Worm (Caenorhabditis elegans) whole organism, late embryonic: ENCODE results near the gene unc-58.

Source experiments
- C08G9.2 ChIP-seq: sonication (generic microtip); optimal IDR thresholded peaks from 2 replicates; lab custom pipeline; 2016; ENCODE audit warnings: mild to moderate bottlenecking, missing genetic modification characterization, moderate library complexity, missing compliant biosample characterization
- C38D4.7 ChIP-seq: fragments of 200-800 bp; sonication (Bioruptor generic); optimal IDR thresholded peaks from 2 replicates; lab custom pipeline; 2018; ENCODE audit warnings: mild to moderate bottlenecking, missing genetic modification characterization, moderate library complexity, missing compliant biosample characterization
- F13H6.1 ChIP-seq: sonication (generic microtip); optimal IDR thresholded peaks from 2 replicates; lab custom pipeline; 2016; ENCODE audit warnings: missing genetic modification characterization, missing compliant biosample characterization
- K02D7.2 ChIP-seq: sonication (generic microtip); optimal IDR thresholded peaks from 2 replicates; lab custom pipeline; 2017; ENCODE audit warnings: mild to moderate bottlenecking, missing genetic modification characterization, missing compliant biosample characterization
- K09A11.1 ChIP-seq: sonication (generic microtip); optimal IDR thresholded peaks from 2 replicates; lab custom pipeline; 2017; ENCODE audit warnings: antibody characterized with exemption, mild to moderate bottlenecking, missing genetic modification characterization, missing compliant biosample characterization; ENCODE audit not compliant: insufficient read depth
- Y22D7AL.16 ChIP-seq: sonication (generic microtip); optimal IDR thresholded peaks from 2 replicates; lab custom pipeline; 2016; ENCODE audit warnings: missing genetic modification characterization, missing compliant biosample characterization
- ahr-1 ChIP-seq: sonication (generic microtip); optimal IDR thresholded peaks from 2 replicates; lab custom pipeline; 2016; ENCODE audit warnings: missing genetic modification characterization, missing compliant biosample characterization
- ama-1 ChIP-seq: fragments of 150-350 bp; optimal IDR thresholded peaks from 2 replicates; lab custom pipeline; 2014
- ceh-14 ChIP-seq: sonication (generic microtip); optimal IDR thresholded peaks from 2 replicates; lab custom pipeline; 2016; ENCODE audit warnings: missing genotype, missing genetic modification characterization, missing compliant biosample characterization
- ceh-18 ChIP-seq: sonication (generic microtip); optimal IDR thresholded peaks from 2 replicates; lab custom pipeline; 2016; ENCODE audit warnings: missing genetic modification characterization, missing compliant biosample characterization
- ceh-19 ChIP-seq: fragments of 200-800 bp; sonication (Bioruptor generic); optimal IDR thresholded peaks from 2 replicates; lab custom pipeline; 2018; ENCODE audit warnings: mild to moderate bottlenecking, missing genetic modification characterization, missing compliant biosample characterization
- ceh-2 ChIP-seq: sonication (generic microtip); optimal IDR thresholded peaks from 2 replicates; lab custom pipeline; 2016; ENCODE audit warnings: missing genotype, missing genetic modification characterization, missing compliant biosample characterization
- ceh-24 ChIP-seq: sonication (generic microtip); optimal IDR thresholded peaks from 2 replicates; lab custom pipeline; 2016; ENCODE audit warnings: mild to moderate bottlenecking, missing genetic modification characterization, missing compliant biosample characterization
- ceh-45 ChIP-seq: fragments of 200-800 bp; sonication (Bioruptor generic); IDR thresholded peaks from 2 replicates; pipeline ENCODE4 v1.3.6; 2022; ENCODE audit warnings: missing genetic modification reagents, missing genetic modification characterization, missing compliant biosample characterization
- ceh-6 ChIP-seq: fragments of 200-800 bp; sonication (Bioruptor generic); optimal IDR thresholded peaks from 2 replicates; lab custom pipeline; 2018; ENCODE audit warnings: mild to moderate bottlenecking, missing genetic modification characterization, missing compliant biosample characterization
- che-1 ChIP-seq: sonication (generic microtip); optimal IDR thresholded peaks from 2 replicates; lab custom pipeline; 2016; ENCODE audit warnings: mild to moderate bottlenecking, missing genetic modification characterization, missing compliant biosample characterization
- dmd-4 ChIP-seq: sonication (generic microtip); optimal IDR thresholded peaks from 2 replicates; lab custom pipeline; 2016; ENCODE audit warnings: borderline replicate concordance, missing genetic modification characterization, missing compliant biosample characterization
- dve-1 ChIP-seq: sonication (generic microtip); optimal IDR thresholded peaks from 2 replicates; lab custom pipeline; 2017; ENCODE audit warnings: antibody characterized with exemption, mild to moderate bottlenecking, missing genetic modification characterization, missing compliant biosample characterization
- elt-2 ChIP-seq: sonication (generic microtip); optimal IDR thresholded peaks from 2 replicates; lab custom pipeline; 2016; ENCODE audit warnings: missing genetic modification reagents, missing genetic modification characterization, missing compliant biosample characterization
- elt-4 ChIP-seq: sonication (generic microtip); optimal IDR thresholded peaks from 2 replicates; lab custom pipeline; 2016; ENCODE audit warnings: missing genetic modification characterization, missing compliant biosample characterization
- eyg-1 ChIP-seq: sonication (generic microtip); optimal IDR thresholded peaks from 2 replicates; lab custom pipeline; 2016; ENCODE audit warnings: missing genotype, missing genetic modification characterization, missing compliant biosample characterization
- fax-1 ChIP-seq: sonication (generic microtip); optimal IDR thresholded peaks from 2 replicates; lab custom pipeline; 2016; ENCODE audit warnings: missing genotype, missing genetic modification characterization, missing compliant biosample characterization
- gmeb-2 ChIP-seq: sonication (generic microtip); optimal IDR thresholded peaks from 2 replicates; lab custom pipeline; 2016; ENCODE audit warnings: missing genetic modification characterization, inconsistent platforms, missing compliant biosample characterization
- hlh-13 ChIP-seq: fragments of 200-800 bp; sonication (Bioruptor generic); optimal IDR thresholded peaks from 2 replicates; lab custom pipeline; 2018; ENCODE audit warnings: mild to moderate bottlenecking, missing genetic modification characterization, missing compliant biosample characterization
- hlh-15 ChIP-seq: sonication (generic microtip); optimal IDR thresholded peaks from 2 replicates; lab custom pipeline; 2016; ENCODE audit warnings: missing genetic modification characterization, missing compliant biosample characterization
- hlh-6 ChIP-seq: sonication (generic microtip); optimal IDR thresholded peaks from 2 replicates; lab custom pipeline; 2016; ENCODE audit warnings: missing genotype, missing genetic modification characterization, missing compliant biosample characterization
- hlh-8 ChIP-seq: sonication (generic microtip); optimal IDR thresholded peaks from 2 replicates; lab custom pipeline; 2016; ENCODE audit warnings: missing genotype, missing genetic modification characterization, missing compliant biosample characterization
- lin-11 ChIP-seq: fragments of 200-800 bp; sonication (Bioruptor generic); optimal IDR thresholded peaks from 2 replicates; lab custom pipeline; 2018; ENCODE audit warnings: mild to moderate bottlenecking, missing genetic modification characterization, missing compliant biosample characterization
- madf-2 ChIP-seq: sonication (generic microtip); optimal IDR thresholded peaks from 2 replicates; lab custom pipeline; 2017; ENCODE audit warnings: missing genetic modification characterization, missing compliant biosample characterization
- mec-3 ChIP-seq: sonication (generic microtip); optimal IDR thresholded peaks from 2 replicates; lab custom pipeline; 2016; ENCODE audit warnings: borderline replicate concordance, missing genetic modification characterization, missing compliant biosample characterization
- nfya-1 ChIP-seq: sonication (generic microtip); optimal IDR thresholded peaks from 2 replicates; lab custom pipeline; 2017; ENCODE audit warnings: missing genetic modification characterization, mild to moderate bottlenecking, missing compliant biosample characterization, antibody characterized with exemption, moderate library complexity
- nhr-11 ChIP-seq: fragments of 150-350 bp; optimal IDR thresholded peaks from 2 replicates; lab custom pipeline; 2014; ENCODE audit warnings: missing biosample characterization, missing genetic modification characterization
- odd-2 ChIP-seq: sonication (generic microtip); optimal IDR thresholded peaks from 2 replicates; lab custom pipeline; 2017; ENCODE audit warnings: antibody characterized with exemption, mild to moderate bottlenecking, missing genetic modification characterization, missing compliant biosample characterization
- pag-3 ChIP-seq: sonication (generic microtip); optimal IDR thresholded peaks from 2 replicates; lab custom pipeline; 2016; ENCODE audit warnings: missing compliant biosample characterization, missing genetic modification characterization, borderline replicate concordance
- pat-9 ChIP-seq: fragments of 200-800 bp; sonication (Bioruptor generic); optimal IDR thresholded peaks from 2 replicates; lab custom pipeline; 2018; ENCODE audit warnings: mild to moderate bottlenecking, missing genetic modification characterization, moderate library complexity, missing compliant biosample characterization
- pha-2 ChIP-seq: sonication (generic microtip); optimal IDR thresholded peaks from 2 replicates; lab custom pipeline; 2017; ENCODE audit warnings: mild to moderate bottlenecking, missing genetic modification characterization, missing compliant biosample characterization
- pqm-1 ChIP-seq: sonication (generic microtip); optimal IDR thresholded peaks from 2 replicates; lab custom pipeline; 2016; ENCODE audit warnings: missing genetic modification characterization, missing compliant biosample characterization
- pros-1 ChIP-seq: fragments of 150-350 bp; optimal IDR thresholded peaks from 2 replicates; lab custom pipeline; 2014; ENCODE audit warnings: missing biosample characterization, missing genetic modification reagents, missing genetic modification characterization
- ref-2 ChIP-seq: sonication (generic microtip); optimal IDR thresholded peaks from 2 replicates; lab custom pipeline; 2016; ENCODE audit warnings: missing genetic modification characterization, missing compliant biosample characterization
- rnt-1 ChIP-seq: sonication (generic microtip); optimal IDR thresholded peaks from 2 replicates; lab custom pipeline; 2016; ENCODE audit warnings: missing genetic modification characterization, missing compliant biosample characterization
- sdc-2 ChIP-seq: sonication (generic microtip); optimal IDR thresholded peaks from 2 replicates; lab custom pipeline; 2016; ENCODE audit warnings: missing genotype, missing genetic modification characterization, missing compliant biosample characterization
- sox-2 ChIP-seq: fragments of 200-800 bp; sonication (Bioruptor generic); IDR thresholded peaks from 2 replicates; pipeline ENCODE4 v1.3.6; 2022; ENCODE audit warnings: missing genetic modification reagents, missing genetic modification characterization, missing compliant biosample characterization
- sox-4 ChIP-seq: sonication (generic microtip); optimal IDR thresholded peaks from 2 replicates; lab custom pipeline; 2017; ENCODE audit warnings: mild to moderate bottlenecking, missing genetic modification characterization, inconsistent platforms, missing compliant biosample characterization
- syd-9 ChIP-seq: sonication (generic microtip); optimal IDR thresholded peaks from 2 replicates; lab custom pipeline; 2016; ENCODE audit warnings: mild to moderate bottlenecking, missing genetic modification characterization, moderate library complexity, missing compliant biosample characterization
- tbx-7 ChIP-seq: sonication (generic microtip); optimal IDR thresholded peaks from 2 replicates; lab custom pipeline; 2016; ENCODE audit warnings: missing genotype, missing genetic modification characterization, missing compliant biosample characterization
- ttx-3 ChIP-seq: sonication (generic microtip); optimal IDR thresholded peaks from 2 replicates; lab custom pipeline; 2016; ENCODE audit warnings: missing genetic modification reagents, missing genetic modification characterization, missing compliant biosample characterization
- unc-3 ChIP-seq, 2 experiments: fragments of 200-800 bp in 1 of 2; sonication (Bioruptor generic) in 1 of 2; sonication (generic microtip) in 1 of 2; conservative IDR thresholded peaks in 1 of 2; optimal IDR thresholded peaks in 1 of 2; 2 replicates each; pipeline versions ENCODE4 v1.3.6 to Lab custom; 2016 to 2022; ENCODE audit warnings: missing compliant biosample characterization in 2 of 2, missing genetic modification characterization in 2 of 2, missing genetic modification reagents in 1 of 2
- unc-42 ChIP-seq: sonication (generic microtip); optimal IDR thresholded peaks from 2 replicates; lab custom pipeline; 2016; ENCODE audit warnings: missing genotype, missing genetic modification characterization, missing compliant biosample characterization
- zip-5 ChIP-seq: sonication (generic microtip); optimal IDR thresholded peaks from 2 replicates; lab custom pipeline; 2016; ENCODE audit warnings: missing genetic modification characterization, missing compliant biosample characterization
- ztf-16 ChIP-seq: sonication (generic microtip); optimal IDR thresholded peaks from 2 replicates; lab custom pipeline; 2017; ENCODE audit warnings: missing genetic modification characterization, missing compliant biosample characterization

Gene unc-58

ce11 chrX:10146592-10146991, 13.6 kb upstream of the unc-58 start, which contains the start of gene unc-115 (continued):
- TF ChIP-seq ceh-2 (peak; percentile 64), ceh-6 (GFP tag; lab: Kevin White, UChicago) (no peak), dve-1 (no peak), zip-5 (tag; lab: Kevin White, UChicago) (no peak), sox-2 (GFP tag; lab: Robert Waterston, UW) (no peak; the same call in 1 of the 2 replicates), unc-42 (tag; lab: Kevin White, UChicago) (peak; percentile 97), gmeb-2 (no peak), unc-3 (GFP tag; conservative IDR thresholded peaks at IDR 0.05; lab: Robert Waterston, UW) (no peak), unc-3 (tag; optimal IDR thresholded peaks at IDR 0.05; lab: Kevin White, UChicago) (peak; percentile 39), hlh-15 (no peak), lin-11 (tag; lab: Kevin White, UChicago) (no peak), ztf-16 (tag; lab: Kevin White, UChicago) (no peak), pha-2 (tag; lab: Kevin White, UChicago) (peak; percentile 50), K09A11.1 (tag; lab: Kevin White, UChicago) (peak; percentile 17), pag-3 (tag; lab: Kevin White, UChicago) (peak; percentile 39), hlh-6 (tag; lab: Kevin White, UChicago) (peak; percentile 29), tbx-7 (tag; lab: Kevin White, UChicago) (peak; percentile 14), che-1 (tag; lab: Kevin White, UChicago) (peak; percentile 3), hlh-8 (peak; percentile 49), mec-3 (tag; lab: Kevin White, UChicago) (no peak), pros-1 (tag; lab: Kevin White, UChicago) (peak; percentile 97), rnt-1 (peak; percentile 75), sdc-2 (tag; lab: Kevin White, UChicago) (peak; percentile 81), C08G9.2 (peak; percentile 58), nfya-1 (tag; lab: Kevin White, UChicago) (peak; percentile 96), K02D7.2 (tag; lab: Kevin White, UChicago) (no peak), ref-2 (tag; lab: Kevin White, UChicago) (peak; percentile 93), nhr-11 (tag; lab: Kevin White, UChicago) (no peak), sox-4 (tag; lab: Kevin White, UChicago) (no peak), ceh-24 (tag; lab: Kevin White, UChicago) (no peak), ama-1 (lab: Kevin White, UChicago) (no peak), eyg-1 (tag; lab: Kevin White, UChicago) (peak; percentile 61), elt-2 (tag; lab: Kevin White, UChicago) (no peak), ceh-14 (tag; lab: Kevin White, UChicago) (peak; percentile 86), dmd-4 (peak; percentile 12), F13H6.1 (tag; lab: Kevin White, UChicago) (peak; percentile 62), madf-2 (peak; percentile 25), C38D4.7 (GFP tag; lab: Kevin White, UChicago) (no peak)

ce11 chrX:10145011-10145410, 12.0 kb upstream of the unc-58 start:
- TF ChIP-seq unc-3 (GFP tag; conservative IDR thresholded peaks at IDR 0.05; lab: Robert Waterston, UW) (0 out of 2 replicates have a peak, but pooled peaks have one; percentile 25), unc-3 (tag; optimal IDR thresholded peaks at IDR 0.05; lab: Kevin White, UChicago) (no peak), elt-2 (tag; lab: Kevin White, UChicago) (peak; percentile 36), elt-4 (tag; lab: Kevin White, UChicago) (no peak), ceh-19 (GFP tag; lab: Kevin White, UChicago) (peak; percentile 8), syd-9 (peak; percentile 41), Y22D7AL.16 (peak; percentile 14), hlh-13 (peak; percentile 1), sox-2 (GFP tag; lab: Robert Waterston, UW) (no peak), ahr-1 (tag; lab: Kevin White, UChicago) (no peak), sox-4 (tag; lab: Kevin White, UChicago) (peak; percentile 53), dve-1 (peak; percentile 38), ttx-3 (peak; percentile 28), C38D4.7 (GFP tag; lab: Kevin White, UChicago) (peak; percentile 15), F13H6.1 (tag; lab: Kevin White, UChicago) (peak; percentile 22), ceh-18 (tag; lab: Kevin White, UChicago) (peak; percentile 49), fax-1 (tag; lab: Kevin White, UChicago) (peak; percentile 8), pat-9 (tag; lab: Kevin White, UChicago) (peak; percentile 53), che-1 (tag; lab: Kevin White, UChicago) (peak; percentile 54), ceh-45 (GFP tag; lab: Robert Waterston, UW) (0 out of 2 replicates have a peak, but pooled peaks have one; percentile 49), odd-2 (tag; lab: Kevin White, UChicago) (no peak), eyg-1 (tag; lab: Kevin White, UChicago) (no peak), gmeb-2 (peak; percentile 47), sdc-2 (tag; lab: Kevin White, UChicago) (peak; percentile 17), pqm-1 (tag; lab: Kevin White, UChicago) (peak; percentile 46)
